Fruit fly (Drosophila melanogaster) Kc167 (cell line): ENCODE results near the gene Ns3.

Experiments
- Myc ChIP-seq: fragments of >200 bp; optimal IDR thresholded peaks from 2 replicates; lab custom pipeline; 2017; ENCODE audit warnings: missing external identifiers
- Sin3A ChIP-seq: fragments of >200 bp; optimal IDR thresholded peaks from 2 replicates; lab custom pipeline; 2018; ENCODE audit warnings: missing external identifiers
- h ChIP-seq: fragments of >200 bp; optimal IDR thresholded peaks from 3 replicates; lab custom pipeline; 2018; ENCODE audit warnings: missing external identifiers
- insv ChIP-seq: fragments of >200 bp; optimal IDR thresholded peaks from 3 replicates; lab custom pipeline; 2018; ENCODE audit warnings: missing external identifiers
- psq ChIP-seq: fragments of >200 bp; optimal IDR thresholded peaks from 2 replicates; lab custom pipeline; 2017; ENCODE audit warnings: missing external identifiers
- ttk ChIP-seq: sonication (Bioruptor generic); optimal IDR thresholded peaks from 2 replicates; lab custom pipeline; 2017; ENCODE audit warnings: missing external identifiers

Gene Ns3

DNA sequence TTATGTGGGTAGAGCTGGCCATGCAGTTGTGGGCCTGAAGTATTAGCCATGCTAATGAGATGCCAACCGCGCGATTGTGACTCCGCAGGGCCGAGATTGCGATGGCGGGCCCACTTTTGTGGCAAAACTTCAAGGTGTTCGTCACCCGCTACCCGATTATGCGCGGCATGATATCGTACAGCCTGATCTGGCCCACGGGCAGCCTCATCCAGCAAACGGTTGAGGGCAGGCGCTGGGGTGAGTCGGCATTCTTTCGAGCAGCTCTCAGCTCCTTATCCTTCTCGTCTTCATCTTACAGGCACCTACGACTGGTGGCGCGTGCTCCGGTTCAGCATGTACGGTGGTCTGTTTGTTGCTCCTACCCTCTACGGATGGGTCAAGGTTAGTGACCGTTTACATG lies 5.7 kb upstream of the Ns3 start, which contains the start of gene CG32808:
TSS of gene CG32808 (minus strand) at position 101 of the 400 bp plus-strand sequence.
- TF ChIP-seq psq (lab: Kevin White, UChicago) (no peak), Sin3A (no peak)

DNA sequence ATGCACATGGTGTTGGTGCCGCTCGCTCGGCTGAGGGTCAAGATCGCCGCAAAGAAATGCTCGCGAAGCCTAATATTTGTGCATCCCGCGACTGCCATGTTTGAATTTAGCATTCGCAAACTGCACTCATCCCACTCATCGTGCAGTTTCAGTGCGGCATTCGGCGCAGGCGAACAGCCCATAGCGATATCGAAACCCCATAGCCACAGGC lies 3.3 kb upstream of the Ns3 start, which contains the start of gene CG14778:
TSS of gene CG14778 (plus strand) at position 112 of the 211 bp plus-strand sequence.
- TF ChIP-seq Myc (lab: Kevin White, UChicago), result no peak

DNA sequence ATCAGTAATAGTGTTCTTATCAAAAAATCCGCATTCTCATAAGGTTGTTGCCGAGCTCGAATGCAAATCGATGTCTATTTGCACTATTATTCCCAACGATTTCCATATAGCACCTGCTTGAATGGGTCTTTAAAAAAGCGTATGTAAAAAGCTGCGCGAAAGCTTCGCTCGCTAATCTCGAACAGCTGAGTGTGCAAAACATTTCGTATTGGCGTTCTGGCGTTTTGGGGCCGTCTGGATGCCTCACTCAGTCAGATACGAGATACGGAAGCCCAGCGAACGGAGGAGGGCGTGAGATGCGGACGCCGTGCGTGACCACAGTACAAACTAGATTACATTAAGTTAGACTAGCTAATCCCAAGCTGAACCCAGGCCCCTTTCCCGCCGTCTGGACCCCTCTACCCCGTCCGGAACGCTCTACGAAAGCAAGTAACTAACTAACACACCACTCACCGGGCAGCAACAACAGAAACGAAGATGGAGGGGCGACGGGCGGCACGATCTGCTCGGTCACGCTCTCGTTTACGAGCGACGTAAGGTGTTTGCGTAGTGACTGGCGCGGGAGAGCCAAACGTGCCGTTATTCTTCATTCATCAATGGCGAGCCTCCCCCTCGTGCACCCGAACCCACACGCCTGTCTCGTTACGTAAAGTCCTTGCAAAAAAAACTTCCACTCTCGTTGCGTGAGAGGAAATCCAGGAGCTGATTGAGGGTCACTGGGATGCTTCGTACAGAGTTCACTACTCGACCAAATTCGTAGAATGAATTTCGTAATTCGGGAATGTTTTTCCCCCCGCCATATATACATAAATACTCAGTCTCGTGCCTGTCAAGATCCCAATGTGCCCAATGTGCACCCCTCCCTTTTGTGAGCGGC lies 2.7 kb upstream of the Ns3 start:
- no peak for TF ChIP-seq Sin3A
- no peak for TF ChIP-seq ttk (lab: Kevin White, UChicago)
- no peak for TF ChIP-seq Myc (lab: Kevin White, UChicago)

DNA sequence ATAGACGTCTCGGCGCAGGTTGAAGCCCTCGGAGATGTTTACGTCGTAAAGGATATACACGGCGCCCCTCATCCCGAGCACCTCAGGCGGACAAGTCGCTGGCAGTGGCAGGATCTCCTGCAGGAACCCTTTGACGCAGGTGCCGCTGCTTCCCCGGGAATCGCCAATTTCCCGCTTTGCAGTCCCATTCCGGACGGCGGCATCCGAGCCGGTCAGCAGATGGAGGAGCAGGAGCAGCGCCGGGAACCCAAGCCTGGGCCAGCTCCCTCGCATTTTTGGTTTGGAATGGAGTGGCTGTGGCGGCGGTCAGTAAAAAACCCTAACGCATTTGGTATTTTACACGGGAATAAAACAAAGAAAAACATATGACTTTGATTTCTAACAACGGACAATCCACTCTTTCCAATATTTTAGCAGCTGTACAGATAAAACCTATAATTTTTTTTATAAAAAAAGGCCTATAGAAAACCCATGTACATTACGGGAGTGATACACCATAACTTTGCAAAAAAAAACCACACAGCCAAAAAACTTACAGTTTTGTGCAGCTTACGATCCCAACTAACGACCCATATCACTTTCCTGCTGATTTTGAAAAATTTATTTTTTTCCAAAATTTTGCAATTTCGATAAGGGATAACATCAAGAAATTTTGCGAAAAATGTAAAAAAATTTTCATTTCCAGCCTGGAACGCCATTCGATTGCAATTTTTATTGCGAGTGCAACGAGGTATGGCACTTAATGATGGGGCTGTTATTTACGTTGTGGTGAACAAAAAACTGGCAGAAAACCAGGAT lies 1.9 kb upstream of the Ns3 start, which contains the start of the genes O-fut2 and CG14777:
TSS of gene O-fut2 (minus strand) at position 290 of the 798 bp plus-strand sequence.
TSS of gene CG14777 (plus strand) at position 428 of the 798 bp plus-strand sequence.
- TF ChIP-seq h (lab: Kevin White, UChicago) (no peak), psq (lab: Kevin White, UChicago) (no peak), Sin3A (no peak), insv (no peak)

DNA sequence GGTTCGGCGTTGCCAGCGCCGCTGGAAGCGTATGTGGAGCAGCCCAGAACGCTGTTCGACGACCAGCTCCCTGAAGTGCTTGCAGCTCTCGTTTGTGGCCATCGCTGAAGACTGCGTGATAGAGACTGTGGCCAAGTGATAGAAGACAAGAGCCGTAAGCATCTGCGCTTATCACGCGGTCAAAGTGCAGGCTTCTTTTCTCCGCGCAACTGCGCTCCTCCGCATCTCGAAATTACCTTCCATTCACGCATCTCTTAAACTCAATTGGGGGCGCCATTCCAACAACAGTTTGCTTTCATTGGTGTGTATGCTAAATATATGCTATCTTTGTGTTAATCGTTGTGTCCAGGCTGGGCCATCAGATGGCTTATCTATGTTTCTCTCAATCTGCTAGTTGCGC lies 2.5 kb downstream of the Ns3 start, which contains the start of gene CG14787:
TSS of gene CG14787 (minus strand) at position 133 of the 400 bp plus-strand sequence.
- TF ChIP-seq h (lab: Kevin White, UChicago), result no peak
- TF ChIP-seq Myc (lab: Kevin White, UChicago), result no peak
- TF ChIP-seq Sin3A, result no peak
- TF ChIP-seq insv, result no peak
- TF ChIP-seq psq (lab: Kevin White, UChicago), result no peak
- TF ChIP-seq ttk (lab: Kevin White, UChicago), result no peak

DNA sequence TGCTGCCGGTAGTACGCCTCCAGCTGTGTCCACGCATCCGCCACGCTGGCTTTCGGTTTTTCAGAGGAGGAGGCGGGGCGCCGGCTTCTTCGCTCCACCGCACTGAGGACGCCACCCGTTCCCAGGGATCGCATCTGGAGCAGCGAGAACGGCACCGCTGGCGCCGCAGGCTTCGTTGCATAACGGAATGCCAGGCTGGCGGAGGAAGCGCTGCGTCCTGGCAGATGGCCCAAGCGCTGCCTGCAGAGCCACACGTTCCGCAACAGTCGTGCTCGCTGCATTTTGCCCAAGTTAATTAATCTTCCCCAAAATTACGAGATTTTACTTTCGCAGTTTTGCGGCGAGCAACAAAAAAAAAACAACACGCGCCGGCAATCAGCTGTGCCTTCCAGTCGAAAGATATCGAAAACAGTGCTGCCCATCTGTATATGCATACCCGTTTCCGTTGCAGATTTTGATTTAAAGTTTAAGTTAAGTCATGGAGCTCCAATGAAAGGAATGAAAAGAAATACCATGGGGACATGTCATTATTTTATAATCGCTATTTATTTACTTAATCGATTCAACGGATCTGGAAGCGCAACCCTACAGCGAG lies 3.6 kb downstream of the Ns3 start, which contains the start of gene Lrpprc2:
TSS of gene Lrpprc2 (minus strand) at position 340 of the 595 bp plus-strand sequence.
- TF ChIP-seq psq (lab: Kevin White, UChicago), result no peak
- TF ChIP-seq Sin3A, result no peak
- TF ChIP-seq h (lab: Kevin White, UChicago), result no peak
- TF ChIP-seq ttk (lab: Kevin White, UChicago), result no peak
- no peak for TF ChIP-seq Myc (lab: Kevin White, UChicago)
- TF ChIP-seq insv, result no peak

DNA sequence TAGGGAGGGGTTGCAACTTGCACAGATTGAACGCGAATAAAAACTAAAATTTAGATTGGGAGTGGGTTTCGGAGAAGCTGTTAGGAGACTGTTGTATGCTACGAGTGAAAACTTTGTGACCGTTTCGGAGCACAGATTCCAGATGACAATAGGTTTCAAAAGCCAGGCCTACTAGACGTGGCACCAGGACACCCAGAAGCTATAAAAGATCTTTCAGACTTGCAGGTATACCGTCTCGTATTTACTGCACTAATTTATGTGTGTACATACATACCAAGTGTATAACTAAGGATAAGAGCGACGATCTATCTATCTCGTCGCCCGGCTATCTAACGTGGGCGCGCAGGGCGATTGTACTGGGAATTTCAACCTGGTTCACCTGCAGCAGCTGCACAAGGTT lies 7.1 kb downstream of the Ns3 start, which contains the start of gene CG14785:
TSS of gene CG14785 (minus strand) at position 101 of the 400 bp plus-strand sequence.
- TF ChIP-seq Sin3A, result no peak
- TF ChIP-seq psq (lab: Kevin White, UChicago), result no peak
- no peak for TF ChIP-seq Myc (lab: Kevin White, UChicago)
- no peak for TF ChIP-seq ttk (lab: Kevin White, UChicago)
- TF ChIP-seq insv, result no peak
- TF ChIP-seq h (lab: Kevin White, UChicago), result no peak

DNA sequence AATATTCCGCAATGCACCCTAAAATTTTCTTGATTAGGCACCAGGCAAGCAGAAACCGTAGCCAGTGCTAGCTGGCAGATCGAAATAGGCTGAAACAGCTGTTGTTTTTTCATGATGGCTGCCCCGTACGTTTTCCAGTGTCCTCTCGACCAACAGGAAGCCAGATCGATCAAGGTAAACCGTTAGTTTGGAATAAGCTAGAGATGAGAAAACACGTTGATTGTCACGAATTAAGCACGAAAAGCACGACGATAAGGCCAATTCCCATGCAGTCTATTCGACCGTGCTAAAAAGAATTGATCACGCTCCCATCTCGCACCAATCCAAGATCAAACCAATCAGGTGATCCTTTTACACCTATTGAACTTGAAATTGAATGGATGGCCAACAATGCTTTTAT lies 9.2 kb downstream of the Ns3 start:
- TF ChIP-seq Myc (lab: Kevin White, UChicago), result no peak

DNA sequence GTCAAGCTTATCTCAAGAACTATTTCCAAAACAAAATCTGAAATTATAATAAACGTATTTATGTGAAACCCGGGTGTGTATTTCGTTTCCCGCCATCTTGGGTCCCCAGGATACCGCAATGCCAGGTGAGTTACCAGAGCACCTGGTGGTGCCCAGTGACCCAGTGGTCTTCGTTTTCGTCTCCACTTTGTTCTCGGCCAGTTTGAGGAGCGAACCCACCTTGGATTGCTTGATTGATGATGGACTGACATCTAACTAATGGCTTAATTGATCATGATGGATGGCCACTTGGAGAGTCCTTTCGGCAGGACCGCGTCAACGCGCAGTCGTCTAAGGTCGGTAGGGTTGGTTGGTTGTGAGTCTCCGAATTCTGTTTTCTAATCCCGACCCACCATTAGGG lies 11.9 kb downstream of the Ns3 start, which contains the start of gene Gr2a:
TSS of gene Gr2a (plus strand) at position 301 of the 400 bp plus-strand sequence.
- TF ChIP-seq h (lab: Kevin White, UChicago), result no peak
- no peak for TF ChIP-seq ttk (lab: Kevin White, UChicago)
- TF ChIP-seq insv, result no peak
- no peak for TF ChIP-seq psq (lab: Kevin White, UChicago)
- no peak for TF ChIP-seq Sin3A
- no peak for TF ChIP-seq Myc (lab: Kevin White, UChicago)

DNA sequence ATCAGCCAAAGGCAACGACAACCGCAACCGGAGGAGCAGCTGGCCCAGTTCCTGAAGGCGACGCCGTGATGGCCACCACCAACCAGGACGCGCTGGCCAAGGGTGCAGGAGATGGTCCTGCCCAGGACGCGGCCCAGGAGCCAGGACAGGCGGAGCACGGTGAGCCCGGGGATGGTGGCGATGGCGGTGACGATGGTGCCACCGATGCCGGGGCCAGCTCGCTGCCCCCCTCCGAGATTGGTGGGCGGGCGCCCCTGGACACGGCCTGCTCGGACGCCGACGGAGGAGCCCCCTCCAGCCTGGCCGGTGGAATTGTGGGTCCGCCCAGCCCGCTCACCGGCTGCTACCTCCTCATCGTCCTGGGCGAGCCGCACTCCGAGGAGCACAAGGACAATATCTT lies 49.8 kb downstream of the Ns3 start:
- no peak for TF ChIP-seq Myc (lab: Kevin White, UChicago)
- TF ChIP-seq ttk (lab: Kevin White, UChicago), result no peak
- no peak for TF ChIP-seq insv
- TF ChIP-seq h (lab: Kevin White, UChicago), result no peak
- no peak for TF ChIP-seq Sin3A
- TF ChIP-seq psq (lab: Kevin White, UChicago), result no peak
